Worm (Caenorhabditis elegans) whole organism, young adult: ENCODE data around the gene srw-13.

Source experiments
- B0261.1 ChIP-seq: sonication (generic microtip); optimal IDR thresholded peaks from 2 replicates; lab custom pipeline; 2016; ENCODE audit warnings: mild to moderate bottlenecking, missing genetic modification characterization, moderate library complexity, missing compliant biosample characterization
- C17E4.6 ChIP-seq: fragments of 200-800 bp; sonication (Bioruptor generic); IDR thresholded peaks from 2 replicates; pipeline ENCODE4 v1.3.6; 2022; ENCODE audit warnings: missing genetic modification reagents, missing genetic modification characterization, missing compliant biosample characterization
- F10E7.11 ChIP-seq: sonication (generic microtip); optimal IDR thresholded peaks from 2 replicates; lab custom pipeline; 2017; ENCODE audit warnings: mild to moderate bottlenecking, missing genetic modification characterization, moderate library complexity, missing compliant biosample characterization
- F22D6.2 ChIP-seq: sonication (generic microtip); optimal IDR thresholded peaks from 2 replicates; lab custom pipeline; 2016; ENCODE audit warnings: mild to moderate bottlenecking, missing genetic modification characterization, missing compliant biosample characterization
- F23B12.7 ChIP-seq: sonication (generic microtip); optimal IDR thresholded peaks from 2 replicates; lab custom pipeline; 2017; ENCODE audit warnings: missing genetic modification characterization, mild to moderate bottlenecking, missing compliant biosample characterization, antibody characterized with exemption, moderate library complexity; ENCODE audit not compliant: insufficient read depth
- F49E8.2 ChIP-seq: sonication (generic microtip); optimal IDR thresholded peaks from 3 replicates; lab custom pipeline; 2017; ENCODE audit warnings: missing genetic modification characterization, mild to moderate bottlenecking, missing compliant biosample characterization, antibody characterized with exemption, moderate library complexity; ENCODE audit not compliant: insufficient read depth
- F52B5.7 ChIP-seq: sonication (generic microtip); optimal IDR thresholded peaks from 2 replicates; lab custom pipeline; 2016; ENCODE audit warnings: mild to moderate bottlenecking, missing genetic modification characterization, missing compliant biosample characterization
- K12H6.12 ChIP-seq: fragments of 200-800 bp; sonication (Bioruptor generic); optimal IDR thresholded peaks from 2 replicates; lab custom pipeline; 2018; ENCODE audit warnings: mild to moderate bottlenecking, missing genetic modification characterization, missing compliant biosample characterization
- Y53F4B.3 ChIP-seq: fragments of 200-800 bp; sonication (Bioruptor generic); IDR thresholded peaks from 2 replicates; pipeline ENCODE4 v1.3.6; 2022; ENCODE audit warnings: missing genetic modification reagents, missing genetic modification characterization, missing compliant biosample characterization
- ama-1 ChIP-seq, 3 experiments: fragments of 150-350 bp in 1 of 3; sonication (generic microtip) in 2 of 3; optimal IDR thresholded peaks; 2 replicates each; lab custom pipeline; 2014 to 2018; ENCODE audit warnings: missing biosample characterization in 2 of 3, missing genetic modification characterization in 2 of 3, missing genetic modification reagents in 2 of 3
- aptf-3 ChIP-seq: fragments of 200-800 bp; sonication (Bioruptor generic); IDR thresholded peaks from 2 replicates; pipeline ENCODE4 v1.3.6; 2022; ENCODE audit warnings: missing genetic modification characterization, missing compliant biosample characterization
- atf-7 ChIP-seq: sonication (generic microtip); optimal IDR thresholded peaks from 2 replicates; lab custom pipeline; 2017; ENCODE audit warnings: mild to moderate bottlenecking, missing genetic modification characterization, missing compliant biosample characterization
- bed-1 ChIP-seq: fragments of 200-800 bp; sonication (Bioruptor generic); IDR thresholded peaks from 2 replicates; pipeline ENCODE4 v1.3.6; 2022; ENCODE audit warnings: missing genetic modification reagents, missing genetic modification characterization, missing compliant biosample characterization
- bed-2 ChIP-seq: fragments of 200-800 bp; sonication (Bioruptor generic); IDR thresholded peaks from 2 replicates; pipeline ENCODE4 v1.3.6; 2022; ENCODE audit warnings: missing genetic modification reagents, missing genetic modification characterization, missing compliant biosample characterization
- ccch-3 ChIP-seq: fragments of 200-800 bp; sonication (Bioruptor generic); optimal IDR thresholded peaks from 2 replicates; lab custom pipeline; 2018; ENCODE audit warnings: mild to moderate bottlenecking, missing genetic modification characterization, missing compliant biosample characterization
- cebp-1 ChIP-seq, 2 experiments: fragments of 200-800 bp in 1 of 2; sonication (Bioruptor generic) in 1 of 2; sonication (generic microtip) in 1 of 2; IDR thresholded peaks in 1 of 2; optimal IDR thresholded peaks in 1 of 2; 2 replicates each; pipeline versions ENCODE4 v1.3.6 to Lab custom; 2017 to 2022; ENCODE audit warnings: missing compliant biosample characterization in 2 of 2, missing genetic modification characterization in 2 of 2, mild to moderate bottlenecking in 1 of 2, missing genetic modification reagents in 1 of 2, moderate library complexity in 1 of 2
- ceh-58 ChIP-seq: fragments of 200-800 bp; sonication (Bioruptor generic); IDR thresholded peaks from 2 replicates; pipeline ENCODE4 v1.3.6; 2022; ENCODE audit warnings: missing genetic modification characterization, missing compliant biosample characterization
- ceh-79 ChIP-seq: sonication (generic microtip); optimal IDR thresholded peaks from 2 replicates; lab custom pipeline; 2017; ENCODE audit warnings: mild to moderate bottlenecking, missing genetic modification characterization, missing compliant biosample characterization
- ceh-91 ChIP-seq: fragments of 200-800 bp; sonication (Bioruptor generic); IDR thresholded peaks from 2 replicates; pipeline ENCODE4 v1.3.6; 2022; ENCODE audit warnings: missing genetic modification reagents, missing genetic modification characterization, missing compliant biosample characterization
- die-1 ChIP-seq: sonication (generic microtip); optimal IDR thresholded peaks from 2 replicates; lab custom pipeline; 2016; ENCODE audit warnings: missing genotype, mild to moderate bottlenecking, missing genetic modification characterization, missing compliant biosample characterization
- dpff-1 ChIP-seq: sonication (generic microtip); optimal IDR thresholded peaks from 2 replicates; lab custom pipeline; 2017; ENCODE audit warnings: mild to moderate bottlenecking, missing genetic modification characterization, missing compliant biosample characterization
- ekl-4 ChIP-seq: fragments of 200-800 bp; sonication (Bioruptor generic); IDR thresholded peaks from 2 replicates; pipeline ENCODE4 v1.3.6; 2022; ENCODE audit warnings: missing genetic modification reagents, missing genetic modification characterization, missing compliant biosample characterization
- fkh-3 ChIP-seq: sonication (generic microtip); optimal IDR thresholded peaks from 2 replicates; lab custom pipeline; 2016; ENCODE audit warnings: mild to moderate bottlenecking, missing genetic modification characterization, missing compliant biosample characterization
- hlh-26 ChIP-seq: fragments of 200-800 bp; sonication (Bioruptor generic); conservative IDR thresholded peaks from 2 replicates; pipeline ENCODE4 v1.3.6; 2022; ENCODE audit warnings: missing genetic modification reagents, missing genetic modification characterization, missing compliant biosample characterization
- hmg-1.2 ChIP-seq: fragments of 200-800 bp; sonication (Bioruptor generic); IDR thresholded peaks from 2 replicates; pipeline ENCODE4 v1.3.6; 2022; ENCODE audit warnings: missing genetic modification reagents, missing genetic modification characterization, missing compliant biosample characterization
- lag-1 ChIP-seq: fragments of 200-800 bp; sonication (Bioruptor generic); IDR thresholded peaks from 2 replicates; pipeline ENCODE4 v1.3.6; 2022; ENCODE audit warnings: missing genetic modification reagents, missing genetic modification characterization, missing compliant biosample characterization
- let-526 ChIP-seq: fragments of 200-800 bp; sonication (Bioruptor generic); IDR thresholded peaks from 2 replicates; pipeline ENCODE4 v1.3.6; 2022; ENCODE audit warnings: missing genetic modification reagents, missing genetic modification characterization, missing compliant biosample characterization
- lin-40 ChIP-seq: sonication (generic microtip); optimal IDR thresholded peaks from 2 replicates; lab custom pipeline; 2016; ENCODE audit warnings: missing genetic modification characterization, mild to moderate bottlenecking, missing compliant biosample characterization, missing genotype, missing genetic modification reagents
- lin-54 ChIP-seq: fragments of 200-800 bp; sonication (Bioruptor generic); optimal IDR thresholded peaks from 2 replicates; lab custom pipeline; 2018; ENCODE audit warnings: mild to moderate bottlenecking, missing genetic modification characterization, missing compliant biosample characterization
- lir-1 ChIP-seq: fragments of 200-800 bp; sonication (Bioruptor generic); conservative IDR thresholded peaks from 2 replicates; pipeline ENCODE4 v1.3.6; 2022; ENCODE audit warnings: missing genetic modification reagents, missing genetic modification characterization, missing compliant biosample characterization
- lsy-27 ChIP-seq: sonication (generic microtip); optimal IDR thresholded peaks from 2 replicates; lab custom pipeline; 2017; ENCODE audit warnings: missing genetic modification characterization, mild to moderate bottlenecking, missing compliant biosample characterization, antibody characterized with exemption, missing genotype, borderline replicate concordance; ENCODE audit not compliant: insufficient read depth
- madf-6 ChIP-seq: fragments of 200-800 bp; sonication (Bioruptor generic); IDR thresholded peaks from 2 replicates; pipeline ENCODE4 v1.3.6; 2022; ENCODE audit warnings: missing genetic modification reagents, missing genetic modification characterization, missing compliant biosample characterization
- nhr-179 ChIP-seq: sonication (generic microtip); optimal IDR thresholded peaks from 2 replicates; lab custom pipeline; 2016; ENCODE audit warnings: mild to moderate bottlenecking, missing genetic modification characterization, missing compliant biosample characterization
- nhr-27 ChIP-seq: fragments of 200-800 bp; sonication (Bioruptor generic); optimal IDR thresholded peaks from 2 replicates; lab custom pipeline; 2018; ENCODE audit warnings: mild to moderate bottlenecking, missing genetic modification characterization, moderate library complexity, missing compliant biosample characterization
- pbrm-1 ChIP-seq: fragments of 200-800 bp; sonication (Bioruptor generic); IDR thresholded peaks from 2 replicates; pipeline ENCODE4 v1.3.6; 2022; ENCODE audit warnings: missing genetic modification reagents, missing genetic modification characterization, missing compliant biosample characterization
- pha-4 ChIP-seq: fragments of 150-350 bp; sonication (generic microtip); optimal IDR thresholded peaks from 2 replicates; lab custom pipeline; 2014; ENCODE audit warnings: missing biosample characterization, missing genetic modification reagents, missing genetic modification characterization
- sdz-38 ChIP-seq: sonication (generic microtip); optimal IDR thresholded peaks from 2 replicates; lab custom pipeline; 2016; ENCODE audit warnings: missing genotype, missing genetic modification characterization, missing compliant biosample characterization
- snpc-1.1 ChIP-seq: sonication (generic microtip); optimal IDR thresholded peaks from 2 replicates; lab custom pipeline; 2017; ENCODE audit warnings: missing genetic modification characterization, mild to moderate bottlenecking, missing compliant biosample characterization, antibody characterized with exemption, moderate library complexity, missing genotype, missing genetic modification reagents; ENCODE audit not compliant: insufficient read depth
- sptf-2 ChIP-seq: fragments of 200-800 bp; sonication (Bioruptor generic); optimal IDR thresholded peaks from 2 replicates; lab custom pipeline; 2018; ENCODE audit warnings: mild to moderate bottlenecking, missing genetic modification characterization, missing compliant biosample characterization
- tbp1 ChIP-seq: fragments of 200-800 bp; sonication (Bioruptor generic); optimal IDR thresholded peaks from 2 replicates; lab custom pipeline; 2018; ENCODE audit warnings: mild to moderate bottlenecking, missing genetic modification characterization, missing compliant biosample characterization
- unc-130 ChIP-seq: sonication (generic microtip); optimal IDR thresholded peaks from 2 replicates; lab custom pipeline; 2016; ENCODE audit warnings: missing genetic modification reagents, missing genetic modification characterization, missing compliant biosample characterization
- xnd-1 ChIP-seq: sonication (generic microtip); optimal IDR thresholded peaks from 2 replicates; lab custom pipeline; 2016; ENCODE audit warnings: missing genotype, missing genetic modification reagents, missing genetic modification characterization, missing compliant biosample characterization
- zfh-2 ChIP-seq: fragments of 200-800 bp; sonication (Bioruptor generic); conservative IDR thresholded peaks from 2 replicates; pipeline ENCODE4 v1.3.6; 2022; ENCODE audit warnings: missing genetic modification reagents, missing genetic modification characterization, missing compliant biosample characterization
- zim-3 ChIP-seq: sonication (generic microtip); optimal IDR thresholded peaks from 2 replicates; lab custom pipeline; 2017; ENCODE audit warnings: mild to moderate bottlenecking, missing genetic modification characterization, moderate library complexity, missing compliant biosample characterization
- ztf-22 ChIP-seq: fragments of 200-800 bp; sonication (Bioruptor generic); optimal IDR thresholded peaks from 2 replicates; lab custom pipeline; 2018; ENCODE audit warnings: mild to moderate bottlenecking, missing genetic modification characterization, moderate library complexity, missing compliant biosample characterization
- ztf-26 ChIP-seq: sonication (generic microtip); optimal IDR thresholded peaks from 2 replicates; lab custom pipeline; 2017; ENCODE audit warnings: missing genetic modification characterization, missing compliant biosample characterization
- ztf-3 ChIP-seq: fragments of 200-800 bp; sonication (Bioruptor generic); optimal IDR thresholded peaks from 2 replicates; lab custom pipeline; 2018; ENCODE audit warnings: mild to moderate bottlenecking, missing genetic modification characterization, missing compliant biosample characterization

srw-13 gene

DNA sequence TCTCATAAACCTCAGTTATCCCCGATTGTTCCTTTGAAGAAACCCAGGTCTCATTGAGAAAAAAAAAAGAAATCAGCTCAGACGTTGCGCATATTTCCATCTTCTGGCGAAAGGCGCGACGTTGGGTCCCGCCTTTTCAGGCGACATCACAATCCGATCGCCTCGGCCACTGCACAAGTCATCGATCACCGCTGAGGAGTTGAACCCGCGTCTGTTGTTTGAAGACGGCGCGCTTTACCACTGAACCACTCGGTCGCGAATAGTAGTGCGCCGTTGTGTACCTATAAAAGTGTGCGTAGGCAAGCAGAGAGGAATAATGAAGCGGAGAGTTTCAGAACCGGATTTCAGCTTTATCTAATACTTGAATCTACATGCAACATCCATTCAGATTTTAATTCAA, 41.4 kb upstream of the srw-13 start, which contains the start of gene Y75B12B.11:
Y75B12B.11 (plus strand) TSS at position 394 of the 400 bp plus-strand sequence.
- TF ChIP-seq ccch-3 (GFP tag; lab: Kevin White, UChicago) (no peak), aptf-3 (GFP tag; lab: Robert Waterston, UW) (peak; percentile 96), F10E7.11 (tag; lab: Kevin White, UChicago) (peak; percentile 76), dpff-1 (tag; lab: Kevin White, UChicago) (peak; percentile 72), snpc-1.1 (tag; lab: Kevin White, UChicago) (peak; percentile 81), hmg-1.2 (GFP tag; lab: Robert Waterston, UW) (peak; percentile 85), ceh-58 (peak; percentile 96), pha-4 (tag; lab: Kevin White, UChicago) (no peak), lag-1 (GFP tag; lab: Robert Waterston, UW) (0 out of 2 replicates have a peak, but pooled peaks have one; percentile 52), lsy-27 (tag; lab: Kevin White, UChicago) (peak; percentile 83), lin-40 (tag; lab: Kevin White, UChicago) (peak; percentile 88), cebp-1 (GFP tag; IDR thresholded peaks at IDR 0.05; lab: Robert Waterston, UW) (peak; percentile 67; the same call in 1 of the 2 replicates), cebp-1 (tag; optimal IDR thresholded peaks at IDR 0.05; lab: Kevin White, UChicago) (peak; percentile 88), lin-54 (GFP tag; lab: Kevin White, UChicago) (peak; percentile 93), F52B5.7 (tag; lab: Kevin White, UChicago) (peak; percentile 97), K12H6.12 (peak; percentile 83), F23B12.7 (tag; lab: Kevin White, UChicago) (peak; percentile 89), hlh-26 (0 out of 2 replicates have a peak, but pooled peaks have one; percentile 80), let-526 (peak; percentile 94), C17E4.6 (GFP tag; lab: Robert Waterston, UW) (peak; percentile 86), bed-1 (peak; percentile 94; the same call in 1 of the 2 replicates), Y53F4B.3 (GFP tag; lab: Robert Waterston, UW) (peak; percentile 87), F22D6.2 (tag; lab: Kevin White, UChicago) (peak; percentile 82), ztf-22 (GFP tag; lab: Kevin White, UChicago) (peak; percentile 31), madf-6 (peak; percentile 92), unc-130 (GFP tag; lab: Kevin White, UChicago) (peak; percentile 92), B0261.1 (peak; percentile 97), ztf-26 (peak; percentile 95), nhr-179 (tag; lab: Kevin White, UChicago) (peak; percentile 81), ekl-4 (GFP tag; lab: Robert Waterston, UW) (peak; percentile 96), ceh-91 (peak; percentile 70), sdz-38 (tag; lab: Kevin White, UChicago) (no peak), tbp1 (GFP tag; lab: Kevin White, UChicago) (peak; percentile 99), sptf-2 (GFP tag; lab: Kevin White, UChicago) (peak; percentile 86), pbrm-1 (GFP tag; lab: Robert Waterston, UW) (peak; percentile 93), bed-2 (GFP tag; lab: Robert Waterston, UW) (no peak; the same call in 1 of the 2 replicates), zfh-2 (GFP tag; lab: Robert Waterston, UW) (peak; percentile 95), fkh-3 (peak; percentile 93), nhr-27 (tag; lab: Kevin White, UChicago) (peak; percentile 97), ceh-79 (tag; lab: Kevin White, UChicago) (peak; percentile 97), xnd-1 (tag; lab: Kevin White, UChicago) (peak; percentile 61), atf-7 (peak; percentile 95), F49E8.2 (tag; lab: Kevin White, UChicago) (peak; percentile 96), lir-1 (GFP tag; lab: Robert Waterston, UW) (peak; percentile 75), die-1 (peak; percentile 98), zim-3 (tag; lab: Kevin White, UChicago) (peak; percentile 98), ama-1 (optimal IDR thresholded peaks at IDR 0.05; lab: Kevin White, UChicago) (peak; percentile 78), ama-1 (GFP tag; optimal IDR thresholded peaks at IDR 0.05; lab: Kevin White, UChicago) (peak; percentile 93 to 95), ztf-3 (GFP tag; lab: Kevin White, UChicago) (peak; percentile 46)
